Worm (Caenorhabditis elegans) whole organism, midembryonic: Measurements from ENCODE around the gene tex-2.

Source experiments
- T22C8.4 ChIP-seq: fragments of 200-800 bp; sonication (Bioruptor generic); IDR thresholded peaks from 2 replicates; pipeline ENCODE4 v1.3.6; 2022; ENCODE audit warnings: missing genetic modification characterization, missing compliant biosample characterization
- cog-1 ChIP-seq: sonication (generic microtip); optimal IDR thresholded peaks from 2 replicates; lab custom pipeline; 2016; ENCODE audit warnings: missing genetic modification characterization, missing compliant biosample characterization
- flt-1 ChIP-seq: fragments of 200-800 bp; sonication (Bioruptor generic); IDR thresholded peaks from 2 replicates; pipeline ENCODE4 v1.3.6; 2022; ENCODE audit warnings: missing genetic modification characterization, missing compliant biosample characterization
- klf-2 ChIP-seq: fragments of 200-800 bp; sonication (Bioruptor generic); conservative IDR thresholded peaks from 2 replicates; pipeline ENCODE4 v1.3.6; 2022; ENCODE audit warnings: missing genetic modification reagents, missing genetic modification characterization, missing compliant biosample characterization
- med-1 ChIP-seq: sonication (generic microtip); optimal IDR thresholded peaks from 2 replicates; lab custom pipeline; 2017; ENCODE audit warnings: missing genetic modification characterization, mild to moderate bottlenecking, missing compliant biosample characterization, antibody characterized with exemption, missing genetic modification reagents; ENCODE audit not compliant: insufficient read depth
- ref-1 ChIP-seq: fragments of 200-800 bp; sonication (Bioruptor generic); conservative IDR thresholded peaks from 2 replicates; pipeline ENCODE4 v1.3.6; 2022; ENCODE audit warnings: missing genetic modification reagents, missing genetic modification characterization, missing compliant biosample characterization
- tab-1 ChIP-seq: fragments of 200-800 bp; sonication (Bioruptor generic); IDR thresholded peaks from 2 replicates; pipeline ENCODE4 v1.3.6; 2022; ENCODE audit warnings: missing genetic modification characterization, missing compliant biosample characterization
- ztf-23 ChIP-seq: fragments of 200-800 bp; sonication (Bioruptor generic); IDR thresholded peaks from 2 replicates; pipeline ENCODE4 v1.3.6; 2022; ENCODE audit warnings: missing genetic modification reagents, missing genetic modification characterization, missing compliant biosample characterization
- ztf-29 ChIP-seq: fragments of 200-800 bp; sonication (Bioruptor generic); IDR thresholded peaks from 2 replicates; pipeline ENCODE4 v1.3.6; 2022; ENCODE audit warnings: missing genetic modification reagents, missing genetic modification characterization, missing compliant biosample characterization

The tex-2 gene

DNA sequence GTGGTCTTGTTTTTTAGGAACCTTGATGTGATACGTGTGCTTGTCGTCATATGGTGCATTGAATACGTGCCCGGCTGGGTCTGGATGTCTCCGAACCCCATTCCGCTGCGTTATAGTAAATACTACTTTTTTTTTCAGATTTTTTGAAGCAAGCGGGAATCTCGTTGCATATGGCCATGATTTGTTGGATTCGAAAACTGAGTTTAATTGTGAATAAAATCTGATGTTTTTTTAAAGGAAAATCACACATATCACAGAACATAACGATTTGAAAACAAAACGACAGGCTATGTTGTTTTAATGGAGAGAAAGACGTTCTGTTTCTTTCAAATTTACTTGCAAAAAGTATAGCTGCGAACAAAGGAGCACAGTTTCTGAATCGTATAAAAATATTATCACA, 28.0 kb downstream of the tex-2 start, which contains the start of the genes ZK1248.17 and H41C03.3:
Gene ZK1248.17 (minus strand): TSS at position 101 of the 400 bp plus-strand sequence.
Gene H41C03.3 (plus strand): TSS at position 337 of the 400 bp plus-strand sequence.
- TF ChIP-seq cog-1 (tag; lab: Kevin White, UChicago) = no peak
- no peak for TF ChIP-seq ref-1 (GFP tag; lab: Robert Waterston, UW)
- no peak for TF ChIP-seq flt-1
- TF ChIP-seq T22C8.4 (GFP tag; lab: Robert Waterston, UW) = no peak
- TF ChIP-seq ztf-29 (GFP tag; lab: Robert Waterston, UW) = no peak
- TF ChIP-seq klf-2 (GFP tag; lab: Robert Waterston, UW) = no peak
- no peak for TF ChIP-seq tab-1 (GFP tag; lab: Robert Waterston, UW)
- TF ChIP-seq med-1 (GFP tag; lab: Kevin White, UChicago) = no peak
- no peak for TF ChIP-seq ztf-23 (GFP tag; lab: Robert Waterston, UW)

DNA sequence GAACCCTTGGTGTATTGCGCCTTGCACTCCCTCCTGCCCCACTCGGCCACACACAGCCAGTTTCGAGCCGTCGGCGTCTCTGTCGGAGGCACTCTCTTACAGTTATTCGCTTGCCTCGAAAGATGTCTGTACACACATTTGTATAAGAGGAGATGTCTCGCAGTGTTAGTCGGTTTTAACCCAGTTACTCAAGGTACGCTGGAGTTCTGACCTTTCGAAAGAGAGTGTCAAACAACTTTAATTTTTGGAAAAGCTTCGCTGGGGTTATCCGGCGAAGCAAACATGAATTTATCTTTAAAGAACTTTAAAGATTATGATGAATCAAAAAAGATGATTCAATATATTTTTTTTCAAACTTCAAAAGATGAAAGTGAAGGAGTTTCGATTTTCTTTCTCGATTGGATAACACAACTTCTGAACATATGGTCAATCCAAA, 28.7 kb downstream of the tex-2 start:
- TF ChIP-seq cog-1 (tag; lab: Kevin White, UChicago) (peak; percentile 99), flt-1 (peak; percentile 90), klf-2 (GFP tag; lab: Robert Waterston, UW) (peak; percentile 53; the same call in 1 of the 2 replicates), ref-1 (GFP tag; lab: Robert Waterston, UW) (no peak), ztf-23 (GFP tag; lab: Robert Waterston, UW) (peak; percentile 90), med-1 (GFP tag; lab: Kevin White, UChicago) (peak; percentile 34), ztf-29 (GFP tag; lab: Robert Waterston, UW) (peak; percentile 83), tab-1 (GFP tag; lab: Robert Waterston, UW) (peak; percentile 61; the same call in 1 of the 2 replicates), T22C8.4 (GFP tag; lab: Robert Waterston, UW) (peak; percentile 74; the same call in 1 of the 2 replicates)

DNA sequence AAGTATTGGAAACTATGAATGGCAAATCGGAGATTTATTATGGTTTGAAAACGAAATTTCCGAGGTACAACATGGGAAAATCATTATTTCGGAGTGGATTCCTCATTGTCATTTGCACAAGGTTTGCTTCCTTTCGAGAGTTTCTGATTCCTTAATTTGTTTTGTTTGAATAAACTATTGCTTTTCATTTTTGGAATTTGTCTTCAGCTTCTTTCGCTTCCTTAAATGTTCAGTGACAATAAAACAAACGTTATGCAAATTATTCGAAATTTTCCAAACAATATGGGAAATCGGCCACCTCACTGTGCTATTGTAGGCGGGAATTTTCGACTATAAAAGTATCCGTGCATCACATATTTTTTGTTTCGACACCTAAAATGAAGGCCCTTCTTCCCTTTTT, 31.5 kb downstream of the tex-2 start, which contains the start of gene nep-25:
Gene nep-25 (plus strand): TSS at position 375 of the 400 bp plus-strand sequence.
- TF ChIP-seq T22C8.4 (GFP tag; lab: Robert Waterston, UW) (no peak), klf-2 (GFP tag; lab: Robert Waterston, UW) (no peak), cog-1 (tag; lab: Kevin White, UChicago) (no peak), ztf-29 (GFP tag; lab: Robert Waterston, UW) (no peak), tab-1 (GFP tag; lab: Robert Waterston, UW) (no peak), ztf-23 (GFP tag; lab: Robert Waterston, UW) (no peak), med-1 (GFP tag; lab: Kevin White, UChicago) (no peak), flt-1 (no peak), ref-1 (GFP tag; lab: Robert Waterston, UW) (no peak)

DNA sequence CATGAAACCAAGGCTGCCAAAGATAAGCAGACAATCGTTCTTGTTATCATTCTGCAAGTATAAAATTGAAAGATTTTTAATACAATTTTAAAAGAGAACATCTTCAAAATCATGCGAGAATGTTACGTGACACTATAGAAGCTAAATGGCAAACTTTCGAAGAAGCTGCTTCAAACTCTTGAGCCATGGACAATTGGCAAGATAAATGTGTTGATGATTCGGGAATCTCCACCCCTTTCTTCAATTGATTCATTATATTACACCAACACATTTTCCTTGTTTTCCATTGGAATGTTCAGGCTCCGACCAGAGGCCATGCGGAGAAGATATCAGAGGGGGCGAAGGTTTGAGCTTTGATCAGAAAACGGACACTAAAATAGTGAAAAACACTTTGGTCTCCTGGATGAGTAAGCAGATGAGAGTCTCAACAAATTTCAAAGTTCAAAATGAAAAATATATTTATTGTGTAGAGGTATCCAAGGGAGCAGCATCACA, 32.3 kb downstream of the tex-2 start, which contains the start of gene lec-5:
Gene lec-5 (minus strand): TSS at position 51 of the 495 bp plus-strand sequence.
- TF ChIP-seq cog-1 (tag; lab: Kevin White, UChicago) = no peak
- TF ChIP-seq med-1 (GFP tag; lab: Kevin White, UChicago) = no peak
- TF ChIP-seq ztf-23 (GFP tag; lab: Robert Waterston, UW) = no peak
- TF ChIP-seq flt-1 = no peak
- no peak for TF ChIP-seq ztf-29 (GFP tag; lab: Robert Waterston, UW)
- TF ChIP-seq T22C8.4 (GFP tag; lab: Robert Waterston, UW) = no peak
- TF ChIP-seq tab-1 (GFP tag; lab: Robert Waterston, UW) = no peak
- TF ChIP-seq ref-1 (GFP tag; lab: Robert Waterston, UW) = no peak
- no peak for TF ChIP-seq klf-2 (GFP tag; lab: Robert Waterston, UW)

DNA sequence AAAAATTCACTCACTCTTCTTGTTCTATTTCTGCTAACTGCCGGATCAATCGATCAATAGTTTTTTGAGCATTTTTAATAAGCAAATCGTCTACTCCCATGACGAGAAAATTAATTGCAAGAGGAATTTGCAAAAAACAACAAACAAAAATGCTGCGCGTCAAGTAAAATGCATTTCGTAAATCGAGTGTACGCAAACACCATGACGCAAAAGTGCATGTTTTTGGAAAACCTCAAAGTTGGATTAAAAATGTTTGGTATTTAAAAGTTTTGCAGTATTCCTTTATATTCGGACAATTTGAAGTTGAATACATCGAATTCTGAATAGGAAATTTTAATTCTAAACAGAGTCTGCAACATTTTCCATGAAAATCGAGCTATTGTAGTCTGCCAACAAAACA, 34.2 kb downstream of the tex-2 start, which contains the start of gene ZK1248.19:
Gene ZK1248.19 (minus strand): TSS at position 188 of the 400 bp plus-strand sequence.
- TF ChIP-seq tab-1 (GFP tag; lab: Robert Waterston, UW) = no peak
- no peak for TF ChIP-seq ztf-23 (GFP tag; lab: Robert Waterston, UW)
- no peak for TF ChIP-seq med-1 (GFP tag; lab: Kevin White, UChicago)
- TF ChIP-seq klf-2 (GFP tag; lab: Robert Waterston, UW) = no peak
- no peak for TF ChIP-seq ref-1 (GFP tag; lab: Robert Waterston, UW)
- no peak for TF ChIP-seq ztf-29 (GFP tag; lab: Robert Waterston, UW)
- no peak for TF ChIP-seq T22C8.4 (GFP tag; lab: Robert Waterston, UW)

DNA sequence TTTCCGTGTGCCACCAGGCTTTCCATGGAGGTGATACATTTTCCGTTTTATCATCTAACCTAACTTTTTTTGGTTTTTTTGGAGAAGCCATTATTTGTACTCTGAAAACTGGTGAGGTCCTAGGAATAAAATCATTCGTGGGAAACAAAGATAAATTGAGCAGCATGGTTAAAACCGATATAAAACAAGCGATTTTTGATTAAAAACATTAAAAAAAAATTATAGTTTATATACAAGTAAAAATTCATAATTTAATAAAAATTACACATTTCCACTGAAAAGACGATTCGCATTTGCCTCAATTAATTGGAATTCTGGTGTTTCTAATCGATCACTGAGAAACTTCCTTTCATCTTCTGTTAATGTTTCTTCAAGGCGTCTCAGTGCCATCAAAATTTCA, 35.0 kb downstream of the tex-2 start, which contains the start of gene ZK1248.15:
Gene ZK1248.15 (minus strand): TSS at position 101 of the 400 bp plus-strand sequence.
- no peak for TF ChIP-seq klf-2 (GFP tag; lab: Robert Waterston, UW)
- no peak for TF ChIP-seq ztf-23 (GFP tag; lab: Robert Waterston, UW)
- no peak for TF ChIP-seq T22C8.4 (GFP tag; lab: Robert Waterston, UW)

DNA sequence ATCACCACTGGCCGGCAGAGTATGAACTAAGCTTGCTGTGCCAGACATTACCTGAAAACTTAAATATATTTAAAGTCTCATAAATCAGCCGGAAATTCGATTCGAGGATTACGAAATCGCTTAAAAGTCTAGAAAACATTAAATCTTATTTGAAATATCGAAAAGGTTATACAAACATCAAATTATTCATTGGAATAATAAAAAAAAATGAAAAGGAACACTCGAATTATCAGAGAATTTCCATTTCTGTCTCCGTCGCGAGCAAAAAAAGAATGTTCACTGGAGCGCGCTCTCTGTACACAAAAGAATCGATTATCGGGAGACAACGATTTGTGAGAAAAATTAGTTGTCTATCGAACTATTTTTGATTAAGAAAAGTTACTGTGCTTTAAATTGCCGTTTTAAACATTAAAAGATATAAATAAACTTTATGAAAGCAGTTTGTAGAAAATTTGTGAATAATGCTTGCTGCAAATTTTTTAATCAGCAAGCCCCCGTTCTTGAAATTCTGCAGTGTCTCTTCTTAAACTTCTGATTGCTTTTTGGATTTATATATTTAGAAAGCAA, 37.2 kb downstream of the tex-2 start, which contains the start of gene fzo-1:
Gene fzo-1 (minus strand): TSS at position 51 of the 567 bp plus-strand sequence.
- TF ChIP-seq klf-2 (GFP tag; lab: Robert Waterston, UW) = 0 out of 2 replicates have a peak, but pooled peaks have one; percentile 14
- peak; percentile 79; the same call in 1 of the 2 replicates for TF ChIP-seq ztf-23 (GFP tag; lab: Robert Waterston, UW)
- TF ChIP-seq cog-1 (tag; lab: Kevin White, UChicago) = peak; percentile 83
- no peak for TF ChIP-seq flt-1
- TF ChIP-seq med-1 (GFP tag; lab: Kevin White, UChicago) = no peak
- TF ChIP-seq tab-1 (GFP tag; lab: Robert Waterston, UW) = no peak

DNA sequence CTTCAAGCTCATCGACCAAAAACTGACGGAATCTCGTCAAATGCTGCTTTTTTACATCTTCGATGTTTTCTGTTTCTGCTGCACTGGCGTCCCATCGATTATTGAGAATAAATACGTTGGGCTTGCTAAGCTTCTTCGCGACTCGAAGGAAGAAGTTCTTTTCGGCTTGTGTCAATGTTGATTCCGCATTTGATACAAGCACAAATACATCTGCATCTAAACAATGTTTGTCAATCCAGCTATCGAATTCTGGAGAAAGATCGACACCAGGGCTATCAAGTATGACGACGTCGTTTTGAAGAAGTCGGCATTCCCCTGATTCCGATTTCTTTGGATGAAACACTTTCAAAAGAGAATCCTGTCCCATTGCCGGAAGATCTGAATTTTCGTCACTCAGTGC, 38.3 kb downstream of the tex-2 start:
- TF ChIP-seq flt-1 = no peak
- no peak for TF ChIP-seq T22C8.4 (GFP tag; lab: Robert Waterston, UW)
- TF ChIP-seq ztf-23 (GFP tag; lab: Robert Waterston, UW) = no peak
- TF ChIP-seq cog-1 (tag; lab: Kevin White, UChicago) = no peak

DNA sequence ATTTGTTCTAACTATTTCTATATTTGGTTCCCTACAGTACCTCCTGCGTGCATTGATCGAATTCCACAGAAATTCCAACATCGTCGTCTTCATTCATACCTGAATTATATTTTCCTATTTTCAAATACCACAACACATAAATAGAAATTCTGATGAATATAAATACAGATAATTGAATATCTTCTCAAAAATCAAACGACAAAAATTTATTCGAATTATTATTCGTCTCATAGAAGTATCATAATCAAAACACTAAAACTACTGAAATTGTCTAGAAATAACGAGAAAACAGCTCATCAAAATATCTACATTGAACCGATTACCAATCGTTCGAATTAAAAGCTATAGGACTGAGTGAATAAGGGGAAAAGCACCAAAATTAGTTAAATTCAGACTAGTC, 40.3 kb downstream of the tex-2 start, which contains the start of gene gtap-1:
Gene gtap-1 (minus strand): TSS at position 101 of the 400 bp plus-strand sequence.
- no peak for TF ChIP-seq flt-1
- TF ChIP-seq ztf-29 (GFP tag; lab: Robert Waterston, UW) = no peak
- no peak for TF ChIP-seq med-1 (GFP tag; lab: Kevin White, UChicago)
- TF ChIP-seq klf-2 (GFP tag; lab: Robert Waterston, UW) = no peak
- no peak for TF ChIP-seq cog-1 (tag; lab: Kevin White, UChicago)
- no peak for TF ChIP-seq T22C8.4 (GFP tag; lab: Robert Waterston, UW)
- TF ChIP-seq ref-1 (GFP tag; lab: Robert Waterston, UW) = no peak
- no peak for TF ChIP-seq ztf-23 (GFP tag; lab: Robert Waterston, UW)
